Worm (Caenorhabditis elegans) whole organism, late embryonic: ENCODE data around the gene zipt-16.

ENCODE experiments used
- F13H6.1 ChIP-seq: sonication (generic microtip); optimal IDR thresholded peaks from 2 replicates; lab custom pipeline; 2016; ENCODE audit warnings: missing genetic modification characterization, missing compliant biosample characterization
- K02D7.2 ChIP-seq: sonication (generic microtip); optimal IDR thresholded peaks from 2 replicates; lab custom pipeline; 2017; ENCODE audit warnings: mild to moderate bottlenecking, missing genetic modification characterization, missing compliant biosample characterization
- K09A11.1 ChIP-seq: sonication (generic microtip); optimal IDR thresholded peaks from 2 replicates; lab custom pipeline; 2017; ENCODE audit warnings: antibody characterized with exemption, mild to moderate bottlenecking, missing genetic modification characterization, missing compliant biosample characterization; ENCODE audit not compliant: insufficient read depth
- Y22D7AL.16 ChIP-seq: sonication (generic microtip); optimal IDR thresholded peaks from 2 replicates; lab custom pipeline; 2016; ENCODE audit warnings: missing genetic modification characterization, missing compliant biosample characterization
- ama-1 ChIP-seq: fragments of 150-350 bp; optimal IDR thresholded peaks from 2 replicates; lab custom pipeline; 2014
- ceh-2 ChIP-seq: sonication (generic microtip); optimal IDR thresholded peaks from 2 replicates; lab custom pipeline; 2016; ENCODE audit warnings: missing genotype, missing genetic modification characterization, missing compliant biosample characterization
- ceh-45 ChIP-seq: fragments of 200-800 bp; sonication (Bioruptor generic); IDR thresholded peaks from 2 replicates; pipeline ENCODE4 v1.3.6; 2022; ENCODE audit warnings: missing genetic modification reagents, missing genetic modification characterization, missing compliant biosample characterization
- ceh-48 ChIP-seq: sonication (generic microtip); optimal IDR thresholded peaks from 2 replicates; lab custom pipeline; 2016; ENCODE audit warnings: missing genetic modification characterization, inconsistent platforms, missing compliant biosample characterization
- ceh-6 ChIP-seq: fragments of 200-800 bp; sonication (Bioruptor generic); optimal IDR thresholded peaks from 2 replicates; lab custom pipeline; 2018; ENCODE audit warnings: mild to moderate bottlenecking, missing genetic modification characterization, missing compliant biosample characterization
- ceh-9 ChIP-seq: sonication (generic microtip); optimal IDR thresholded peaks from 2 replicates; lab custom pipeline; 2016; ENCODE audit warnings: mild to moderate bottlenecking, missing genetic modification characterization, inconsistent platforms, missing compliant biosample characterization
- dmd-4 ChIP-seq: sonication (generic microtip); optimal IDR thresholded peaks from 2 replicates; lab custom pipeline; 2016; ENCODE audit warnings: borderline replicate concordance, missing genetic modification characterization, missing compliant biosample characterization
- dve-1 ChIP-seq: sonication (generic microtip); optimal IDR thresholded peaks from 2 replicates; lab custom pipeline; 2017; ENCODE audit warnings: antibody characterized with exemption, mild to moderate bottlenecking, missing genetic modification characterization, missing compliant biosample characterization
- ets-4 ChIP-seq: sonication (generic microtip); optimal IDR thresholded peaks from 2 replicates; lab custom pipeline; 2016; ENCODE audit warnings: missing genetic modification characterization, missing compliant biosample characterization
- fkh-10 ChIP-seq: fragments of 150-350 bp; optimal IDR thresholded peaks from 2 replicates; lab custom pipeline; 2014; ENCODE audit warnings: missing biosample characterization, missing genetic modification reagents, missing genetic modification characterization
- gmeb-2 ChIP-seq: sonication (generic microtip); optimal IDR thresholded peaks from 2 replicates; lab custom pipeline; 2016; ENCODE audit warnings: missing genetic modification characterization, inconsistent platforms, missing compliant biosample characterization
- hlh-15 ChIP-seq: sonication (generic microtip); optimal IDR thresholded peaks from 2 replicates; lab custom pipeline; 2016; ENCODE audit warnings: missing genetic modification characterization, missing compliant biosample characterization
- hlh-6 ChIP-seq: sonication (generic microtip); optimal IDR thresholded peaks from 2 replicates; lab custom pipeline; 2016; ENCODE audit warnings: missing genotype, missing genetic modification characterization, missing compliant biosample characterization
- hlh-8 ChIP-seq: sonication (generic microtip); optimal IDR thresholded peaks from 2 replicates; lab custom pipeline; 2016; ENCODE audit warnings: missing genotype, missing genetic modification characterization, missing compliant biosample characterization
- lim-6 ChIP-seq: sonication (generic microtip); optimal IDR thresholded peaks from 2 replicates; lab custom pipeline; 2016; ENCODE audit warnings: missing genetic modification characterization, missing compliant biosample characterization
- mec-3 ChIP-seq: sonication (generic microtip); optimal IDR thresholded peaks from 2 replicates; lab custom pipeline; 2016; ENCODE audit warnings: borderline replicate concordance, missing genetic modification characterization, missing compliant biosample characterization
- nhr-11 ChIP-seq: fragments of 150-350 bp; optimal IDR thresholded peaks from 2 replicates; lab custom pipeline; 2014; ENCODE audit warnings: missing biosample characterization, missing genetic modification characterization
- pag-3 ChIP-seq: sonication (generic microtip); optimal IDR thresholded peaks from 2 replicates; lab custom pipeline; 2016; ENCODE audit warnings: missing compliant biosample characterization, missing genetic modification characterization, borderline replicate concordance
- pat-9 ChIP-seq: fragments of 200-800 bp; sonication (Bioruptor generic); optimal IDR thresholded peaks from 2 replicates; lab custom pipeline; 2018; ENCODE audit warnings: mild to moderate bottlenecking, missing genetic modification characterization, moderate library complexity, missing compliant biosample characterization
- pha-2 ChIP-seq: sonication (generic microtip); optimal IDR thresholded peaks from 2 replicates; lab custom pipeline; 2017; ENCODE audit warnings: mild to moderate bottlenecking, missing genetic modification characterization, missing compliant biosample characterization
- pha-4 ChIP-seq: fragments of 150-350 bp; optimal IDR thresholded peaks from 2 replicates; lab custom pipeline; 2018; ENCODE audit warnings: missing biosample characterization, missing genetic modification reagents, missing genetic modification characterization
- pqm-1 ChIP-seq: sonication (generic microtip); optimal IDR thresholded peaks from 2 replicates; lab custom pipeline; 2016; ENCODE audit warnings: missing genetic modification characterization, missing compliant biosample characterization
- pros-1 ChIP-seq: fragments of 150-350 bp; optimal IDR thresholded peaks from 2 replicates; lab custom pipeline; 2014; ENCODE audit warnings: missing biosample characterization, missing genetic modification reagents, missing genetic modification characterization
- ref-2 ChIP-seq: sonication (generic microtip); optimal IDR thresholded peaks from 2 replicates; lab custom pipeline; 2016; ENCODE audit warnings: missing genetic modification characterization, missing compliant biosample characterization
- rnt-1 ChIP-seq: sonication (generic microtip); optimal IDR thresholded peaks from 2 replicates; lab custom pipeline; 2016; ENCODE audit warnings: missing genetic modification characterization, missing compliant biosample characterization
- sox-4 ChIP-seq: sonication (generic microtip); optimal IDR thresholded peaks from 2 replicates; lab custom pipeline; 2017; ENCODE audit warnings: mild to moderate bottlenecking, missing genetic modification characterization, inconsistent platforms, missing compliant biosample characterization
- tbx-2 ChIP-seq: sonication (generic microtip); optimal IDR thresholded peaks from 2 replicates; lab custom pipeline; 2016; ENCODE audit warnings: missing genetic modification characterization, missing compliant biosample characterization
- tbx-7 ChIP-seq: sonication (generic microtip); optimal IDR thresholded peaks from 2 replicates; lab custom pipeline; 2016; ENCODE audit warnings: missing genotype, missing genetic modification characterization, missing compliant biosample characterization
- ttx-3 ChIP-seq: sonication (generic microtip); optimal IDR thresholded peaks from 2 replicates; lab custom pipeline; 2016; ENCODE audit warnings: missing genetic modification reagents, missing genetic modification characterization, missing compliant biosample characterization
- unc-3 ChIP-seq, 2 experiments: fragments of 200-800 bp in 1 of 2; sonication (Bioruptor generic) in 1 of 2; sonication (generic microtip) in 1 of 2; conservative IDR thresholded peaks in 1 of 2; optimal IDR thresholded peaks in 1 of 2; 2 replicates each; pipeline versions ENCODE4 v1.3.6 to Lab custom; 2016 to 2022; ENCODE audit warnings: missing compliant biosample characterization in 2 of 2, missing genetic modification characterization in 2 of 2, missing genetic modification reagents in 1 of 2
- unc-55 ChIP-seq: sonication (generic microtip); optimal IDR thresholded peaks from 2 replicates; lab custom pipeline; 2017; ENCODE audit warnings: missing biosample characterization, missing genetic modification reagents, missing genetic modification characterization
- unc-86 ChIP-seq: sonication (generic microtip); optimal IDR thresholded peaks from 2 replicates; lab custom pipeline; 2016; ENCODE audit warnings: missing genetic modification characterization, missing compliant biosample characterization
- zip-5 ChIP-seq: sonication (generic microtip); optimal IDR thresholded peaks from 2 replicates; lab custom pipeline; 2016; ENCODE audit warnings: missing genetic modification characterization, missing compliant biosample characterization

zipt-16 gene

ce11 chrV:11513432-11513831 lies 50.6 kb downstream of the zipt-16 start, which contains the start of gene C55A6.3:
Gene C55A6.3, minus strand, starts transcription at chrV:11513532.
- no peak for TF ChIP-seq ceh-2 (tag; lab: Kevin White, UChicago)
- TF ChIP-seq pha-4 (tag; lab: Kevin White, UChicago), result no peak
- TF ChIP-seq sox-4 (tag; lab: Kevin White, UChicago), result no peak
- no peak for TF ChIP-seq hlh-6
- TF ChIP-seq nhr-11 (tag; lab: Kevin White, UChicago), result no peak
- no peak for TF ChIP-seq unc-86
- TF ChIP-seq fkh-10 (GFP tag; lab: Kevin White, UChicago), result no peak
- no peak for TF ChIP-seq hlh-15 (tag; lab: Kevin White, UChicago)
- no peak for TF ChIP-seq tbx-2 (tag; lab: Kevin White, UChicago)
- TF ChIP-seq unc-3 (GFP tag; conservative IDR thresholded peaks at IDR 0.05; lab: Robert Waterston, UW), result no peak
- TF ChIP-seq unc-3 (tag; optimal IDR thresholded peaks at IDR 0.05; lab: Kevin White, UChicago), result no peak
- no peak for TF ChIP-seq ref-2 (tag; lab: Kevin White, UChicago)
- TF ChIP-seq ceh-9 (tag; lab: Kevin White, UChicago), result no peak
- no peak for TF ChIP-seq pag-3 (tag; lab: Kevin White, UChicago)
- TF ChIP-seq F13H6.1 (tag; lab: Kevin White, UChicago), result no peak
- TF ChIP-seq pha-2 (tag; lab: Kevin White, UChicago), result no peak
- no peak for TF ChIP-seq ama-1 (lab: Kevin White, UChicago)
- TF ChIP-seq dve-1 (tag; lab: Kevin White, UChicago), result no peak

- TF ChIP-seq pat-9 (tag; lab: Kevin White, UChicago), result no peak
- no peak for TF ChIP-seq pqm-1 (tag; lab: Kevin White, UChicago)
- TF ChIP-seq Y22D7AL.16 (tag; lab: Kevin White, UChicago), result no peak
- TF ChIP-seq hlh-15 (tag; lab: Kevin White, UChicago), result no peak
- TF ChIP-seq K02D7.2 (tag; lab: Kevin White, UChicago), result no peak
- TF ChIP-seq fkh-10 (GFP tag; lab: Kevin White, UChicago), result no peak
- no peak for TF ChIP-seq hlh-8
- TF ChIP-seq pag-3 (tag; lab: Kevin White, UChicago), result no peak
- no peak for TF ChIP-seq ceh-6
These were observed 51.9 kb downstream of the zipt-16 start, which contains the start of gene C55A6.6 for ce11 chrV:11514677-11515076. Gene C55A6.6, minus strand, starts transcription at chrV:11514737.

DNA sequence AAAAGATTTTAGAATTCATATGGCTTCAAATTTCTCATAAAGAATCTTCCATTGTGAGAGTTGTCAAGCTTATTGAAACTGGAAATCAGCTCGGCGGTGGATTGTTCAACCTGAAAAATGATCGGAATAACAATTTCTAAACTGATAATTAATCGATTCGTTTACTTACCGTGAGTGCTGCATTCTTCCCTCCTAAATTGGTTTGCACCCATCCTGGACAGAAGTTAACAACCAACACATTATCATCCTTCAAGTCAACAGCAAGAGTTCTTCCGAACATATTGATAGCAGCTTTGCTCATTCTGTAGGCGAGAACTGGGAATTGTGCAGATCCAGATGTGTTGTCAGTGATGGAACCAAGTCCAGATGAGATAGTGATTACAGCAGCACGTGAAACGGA lies 52.3 kb downstream of the zipt-16 start:
- TF ChIP-seq ceh-45 (no peak), rnt-1 (tag; lab: Kevin White, UChicago) (no peak), tbx-7 (no peak), hlh-8 (no peak), pqm-1 (tag; lab: Kevin White, UChicago) (no peak), fkh-10 (GFP tag; lab: Kevin White, UChicago) (no peak), dve-1 (tag; lab: Kevin White, UChicago) (no peak), zip-5 (tag; lab: Kevin White, UChicago) (no peak), lim-6 (no peak), ceh-9 (tag; lab: Kevin White, UChicago) (no peak), K09A11.1 (no peak)

DNA sequence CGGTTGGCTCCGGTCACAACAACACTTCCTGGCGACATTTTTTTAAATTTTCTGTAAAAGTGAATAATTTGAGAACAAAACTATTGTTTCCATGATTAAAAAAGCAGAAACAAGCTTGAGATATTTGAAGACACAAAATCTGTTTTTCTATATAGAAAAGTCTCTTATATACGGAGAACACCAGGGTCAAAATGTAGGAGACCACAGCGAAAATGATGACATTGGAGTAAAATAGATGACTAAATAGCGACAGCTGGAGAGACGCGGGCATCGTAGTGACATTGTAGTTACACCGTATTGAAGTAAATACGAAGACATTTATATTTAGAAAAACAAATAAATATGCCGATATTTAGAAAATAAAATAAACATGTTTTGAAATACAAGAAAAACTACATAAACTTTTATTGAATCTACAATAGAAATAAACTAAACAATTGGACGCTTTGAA lies 53.4 kb downstream of the zipt-16 start, which contains the start of gene sdz-8:
sdz-8 (minus strand) TSS at position 51 of the 451 bp plus-strand sequence.
- no peak for TF ChIP-seq pqm-1 (tag; lab: Kevin White, UChicago)
- TF ChIP-seq dmd-4 (tag; lab: Kevin White, UChicago), result no peak
- TF ChIP-seq mec-3 (tag; lab: Kevin White, UChicago), result no peak
- no peak for TF ChIP-seq ttx-3
- TF ChIP-seq gmeb-2 (tag; lab: Kevin White, UChicago), result no peak
- TF ChIP-seq sox-4 (tag; lab: Kevin White, UChicago), result no peak
- no peak for TF ChIP-seq unc-55
- no peak for TF ChIP-seq ceh-48 (tag; lab: Kevin White, UChicago)
- TF ChIP-seq nhr-11 (tag; lab: Kevin White, UChicago), result no peak
- TF ChIP-seq hlh-6, result no peak
- no peak for TF ChIP-seq ets-4
- TF ChIP-seq pat-9 (tag; lab: Kevin White, UChicago), result no peak
- no peak for TF ChIP-seq K02D7.2 (tag; lab: Kevin White, UChicago)
- no peak for TF ChIP-seq pros-1 (tag; lab: Kevin White, UChicago)
- no peak for TF ChIP-seq ceh-45
